Fruit fly (Drosophila melanogaster) whole organism, adult: Measurements from ENCODE around the gene CG34256.

Source experiments
- CG12768 ChIP-seq: fragments of 200-800 bp; sonication (Bioruptor generic); optimal IDR thresholded peaks from 2 replicates; lab custom pipeline; 2017; ENCODE audit warnings: missing biosample characterization, missing genetic modification characterization, mild to moderate bottlenecking, moderate library complexity, missing genetic modification reagents
- CG7045 ChIP-seq: fragments of 200-800 bp; sonication (Bioruptor generic); optimal IDR thresholded peaks from 2 replicates; lab custom pipeline; 2017; ENCODE audit warnings: missing biosample characterization, mild to moderate bottlenecking, missing genetic modification characterization
- CG7101 ChIP-seq: fragments of 200-800 bp; sonication (Bioruptor generic); optimal IDR thresholded peaks from 2 replicates; lab custom pipeline; 2018; ENCODE audit warnings: missing biosample characterization, mild to moderate bottlenecking, missing genetic modification characterization, moderate library complexity
- Clk ChIP-seq: fragments of 200-800 bp; sonication (Bioruptor generic); optimal IDR thresholded peaks from 2 replicates; lab custom pipeline; 2017; ENCODE audit warnings: missing biosample characterization, missing genetic modification characterization
- Mnt ChIP-seq: fragments of 200-800 bp; sonication (Bioruptor generic); optimal IDR thresholded peaks from 2 replicates; lab custom pipeline; 2016; ENCODE audit warnings: missing biosample characterization, mild to moderate bottlenecking, missing genetic modification characterization
- cnc ChIP-seq, 2 experiments: fragments of >200 bp; optimal IDR thresholded peaks; 2 replicates each; lab custom pipeline; 2017
- kay ChIP-seq: fragments of 200-800 bp; sonication (Bioruptor generic); peaks from one replicate; lab custom pipeline; 2016; ENCODE audit warnings: missing biosample characterization, missing genetic modification characterization, borderline replicate concordance
- ovo ChIP-seq: fragments of 200-800 bp; sonication (Bioruptor generic); optimal IDR thresholded peaks from 2 replicates; lab custom pipeline; 2016; ENCODE audit warnings: missing biosample characterization, missing genetic modification characterization
- pad ChIP-seq: fragments of 200-800 bp; sonication (Bioruptor generic); optimal IDR thresholded peaks from 3 replicates; lab custom pipeline; 2017; ENCODE audit warnings: missing biosample characterization, missing genetic modification characterization, mild to moderate bottlenecking, moderate library complexity, missing genetic modification reagents
- toe ChIP-seq: fragments of 200-800 bp; sonication (Bioruptor generic); optimal IDR thresholded peaks from 2 replicates; lab custom pipeline; 2016; ENCODE audit warnings: missing biosample characterization, missing genetic modification characterization

DNA sequence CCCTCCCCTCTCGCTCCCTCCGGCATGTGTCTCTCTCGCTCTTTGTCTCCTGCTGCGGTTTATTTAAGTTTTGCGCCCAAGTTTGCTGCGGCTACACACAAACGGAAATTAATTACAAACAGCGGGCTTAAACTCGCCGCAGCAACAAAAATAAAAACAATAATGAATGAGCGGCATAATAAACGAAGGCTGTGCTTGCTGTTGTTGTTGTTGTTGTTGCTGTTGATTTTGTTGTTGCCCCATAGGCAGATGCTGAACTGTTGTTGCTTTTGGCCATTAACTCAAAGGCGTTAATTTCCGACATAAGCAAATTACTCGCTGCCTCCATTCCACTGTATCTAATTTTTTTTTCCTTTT is 27.2 kb upstream of the CG34256 start:
- no peak for TF ChIP-seq toe (GFP tag; lab: Kevin White, UChicago)
- no peak for TF ChIP-seq cnc (optimal IDR thresholded peaks at IDR 0.05; lab: Kevin White, UChicago)
- no peak for TF ChIP-seq kay (GFP tag; lab: Kevin White, UChicago)
- no peak for TF ChIP-seq CG12768
- no peak for TF ChIP-seq CG7045
- TF ChIP-seq CG7101 (tag; lab: Kevin White, UChicago) = no peak
- no peak for TF ChIP-seq Mnt (GFP tag; lab: Kevin White, UChicago)
- no peak for TF ChIP-seq ovo
- no peak for TF ChIP-seq Clk (GFP tag; lab: Kevin White, UChicago)
- no peak for TF ChIP-seq pad (GFP tag; lab: Kevin White, UChicago)
